Worm (Caenorhabditis elegans) whole organism, L4 larva: ENCODE measurements around the gene apd-3.

Experiments
- R02D3.7 ChIP-seq: fragments of 150-350 bp; sonication (generic microtip); optimal IDR thresholded peaks from 3 replicates; lab custom pipeline; 2014; ENCODE audit warnings: missing biosample characterization, missing genetic modification characterization
- jun-1 ChIP-seq: fragments of 150-350 bp; optimal IDR thresholded peaks from 2 replicates; lab custom pipeline; 2014; ENCODE audit warnings: missing biosample characterization, missing genetic modification reagents, missing genetic modification characterization
- rbr-2 ChIP-seq: sonication (generic microtip); optimal IDR thresholded peaks from 2 replicates; lab custom pipeline; 2016; ENCODE audit warnings: missing genotype, missing genetic modification characterization, missing compliant biosample characterization

DNA sequence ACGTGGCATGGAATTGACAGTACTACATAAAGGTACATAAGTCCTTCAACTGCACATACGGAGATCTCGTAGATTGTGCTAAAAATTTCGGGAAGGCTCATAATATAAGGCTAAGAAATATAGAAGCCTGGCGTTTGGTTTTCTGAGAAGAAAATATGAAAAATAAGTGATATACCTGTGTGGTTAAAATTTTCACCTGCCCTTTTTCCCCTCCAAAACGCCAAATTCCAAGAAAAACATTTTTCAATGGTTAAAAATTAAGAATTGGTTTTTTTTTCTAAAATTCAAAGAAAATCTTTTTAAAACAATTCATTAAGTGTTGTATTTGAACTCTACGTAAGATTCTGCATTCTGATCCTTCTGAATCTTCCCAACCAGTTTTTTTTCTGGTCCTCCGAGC, 31.6 kb downstream of the apd-3 start, which contains the start of gene srz-5:
- no peak for TF ChIP-seq jun-1 (tag; lab: Kevin White, UChicago)
- TF ChIP-seq rbr-2 (tag; lab: Kevin White, UChicago), result no peak
- no peak for TF ChIP-seq R02D3.7 (tag; lab: Kevin White, UChicago)
